Fruit fly (Drosophila melanogaster) whole organism, prepupa: ENCODE measurements around the gene CG6304.

Experiments
- CG10631 ChIP-seq: fragments of 200-800 bp; sonication (Bioruptor generic); optimal IDR thresholded peaks from 2 replicates; lab custom pipeline; 2016; ENCODE audit warnings: missing biosample characterization, missing genetic modification characterization
- CG10669 ChIP-seq: fragments of 200-800 bp; sonication (Bioruptor generic); optimal IDR thresholded peaks from 3 replicates; lab custom pipeline; 2018; ENCODE audit warnings: missing biosample characterization, mild to moderate bottlenecking, missing genetic modification characterization, moderate library complexity
- CG11294 ChIP-seq: fragments of 200-800 bp; sonication (Bioruptor generic); IDR thresholded peaks from 2 replicates; pipeline ENCODE4 v1.3.6; 2022; ENCODE audit warnings: missing biosample characterization, missing genetic modification characterization
- CG11902 ChIP-seq: fragments of 200-800 bp; sonication (Bioruptor generic); optimal IDR thresholded peaks from 3 replicates; lab custom pipeline; 2016; ENCODE audit warnings: missing biosample characterization, missing genetic modification characterization
- CG15336 ChIP-seq: fragments of 200-800 bp; sonication (Bioruptor generic); IDR thresholded peaks from 2 replicates; pipeline ENCODE4 v1.3.6; 2022; ENCODE audit warnings: missing biosample characterization, missing genetic modification characterization
- CG1621 ChIP-seq: fragments of 200-800 bp; sonication (Bioruptor generic); optimal IDR thresholded peaks from 3 replicates; lab custom pipeline; 2018; ENCODE audit warnings: missing biosample characterization, mild to moderate bottlenecking, missing genetic modification characterization
- CG16779 ChIP-seq: fragments of 200-800 bp; sonication (Bioruptor generic); optimal IDR thresholded peaks from 3 replicates; lab custom pipeline; 2017; ENCODE audit warnings: missing biosample characterization, mild to moderate bottlenecking, missing genetic modification characterization
- CG3032 ChIP-seq: fragments of 200-800 bp; optimal IDR thresholded peaks from 2 replicates; lab custom pipeline; 2019; ENCODE audit warnings: missing biosample characterization, mild to moderate bottlenecking, missing genetic modification characterization, moderate library complexity
- CG32006 ChIP-seq: fragments of 200-800 bp; sonication (Bioruptor generic); optimal IDR thresholded peaks from 3 replicates; lab custom pipeline; 2017; ENCODE audit warnings: missing biosample characterization, mild to moderate bottlenecking, missing genetic modification characterization
- CG34406 ChIP-seq: fragments of 200-800 bp; sonication (Bioruptor generic); optimal IDR thresholded peaks from 3 replicates; lab custom pipeline; 2016; ENCODE audit warnings: missing biosample characterization, missing genetic modification characterization
- CG3919 ChIP-seq: fragments of 200-800 bp; sonication (Bioruptor generic); optimal IDR thresholded peaks from 3 replicates; lab custom pipeline; 2016; ENCODE audit warnings: missing biosample characterization, missing genetic modification characterization
- CG4318 ChIP-seq: fragments of 200-800 bp; sonication (Bioruptor generic); optimal IDR thresholded peaks from 3 replicates; lab custom pipeline; 2017; ENCODE audit warnings: missing biosample characterization, mild to moderate bottlenecking, missing genetic modification characterization
- CG6276 ChIP-seq: fragments of 200-800 bp; sonication (Bioruptor generic); optimal IDR thresholded peaks from 2 replicates; lab custom pipeline; 2017; ENCODE audit warnings: missing biosample characterization, mild to moderate bottlenecking, missing genetic modification characterization
- CG6792 ChIP-seq: fragments of 200-800 bp; sonication (Bioruptor generic); optimal IDR thresholded peaks from 3 replicates; lab custom pipeline; 2016; ENCODE audit warnings: missing biosample characterization, missing genetic modification characterization
- CG6854 ChIP-seq: fragments of 200-800 bp; sonication (Bioruptor generic); optimal IDR thresholded peaks from 2 replicates; lab custom pipeline; 2017; ENCODE audit warnings: missing biosample characterization, mild to moderate bottlenecking, missing genetic modification characterization
- CG8119 ChIP-seq: fragments of 200-800 bp; sonication (Bioruptor generic); IDR thresholded peaks from 3 replicates; pipeline ENCODE4 v1.3.6; 2022; ENCODE audit warnings: missing biosample characterization, missing genetic modification characterization
- CG8632 ChIP-seq: fragments of 200-800 bp; sonication (Bioruptor generic); optimal IDR thresholded peaks from 3 replicates; lab custom pipeline; 2016; ENCODE audit warnings: missing biosample characterization, missing genetic modification characterization
- Eip75B ChIP-seq: fragments of 200-800 bp; sonication (Bioruptor generic); optimal IDR thresholded peaks from 3 replicates; lab custom pipeline; 2016; ENCODE audit warnings: missing biosample characterization, missing genetic modification characterization
- Ets96B ChIP-seq: fragments of 200-800 bp; optimal IDR thresholded peaks from 2 replicates; lab custom pipeline; 2019; ENCODE audit warnings: missing biosample characterization, mild to moderate bottlenecking, missing genetic modification characterization, moderate library complexity
- Gug ChIP-seq: fragments of 200-800 bp; sonication (Bioruptor generic); IDR thresholded peaks from 2 replicates; pipeline ENCODE4 v1.3.6; 2022; ENCODE audit warnings: missing biosample characterization, missing genetic modification characterization
- Hr38 ChIP-seq: sonication (Bioruptor generic); optimal IDR thresholded peaks from 2 replicates; lab custom pipeline; 2016; ENCODE audit warnings: missing biosample characterization, missing genetic modification characterization
- Hr4 ChIP-seq: fragments of 200-800 bp; sonication (Bioruptor generic); optimal IDR thresholded peaks from 3 replicates; lab custom pipeline; 2016; ENCODE audit warnings: missing biosample characterization, missing genetic modification characterization
- Met ChIP-seq: fragments of 200-800 bp; sonication (Bioruptor generic); optimal IDR thresholded peaks from 3 replicates; lab custom pipeline; 2016; ENCODE audit warnings: missing biosample characterization, missing genetic modification characterization
- OdsH ChIP-seq: fragments of 200-800 bp; sonication (Bioruptor generic); optimal IDR thresholded peaks from 3 replicates; lab custom pipeline; 2016; ENCODE audit warnings: missing biosample characterization, missing genetic modification characterization
- Smox ChIP-seq: fragments of 200-800 bp; sonication (Bioruptor generic); optimal IDR thresholded peaks from 3 replicates; lab custom pipeline; 2016; ENCODE audit warnings: missing biosample characterization, missing genetic modification characterization
- Sox14 ChIP-seq: fragments of 200-800 bp; sonication (Bioruptor generic); optimal IDR thresholded peaks from 3 replicates; lab custom pipeline; 2016; ENCODE audit warnings: missing biosample characterization, missing genetic modification characterization
- Sox15 ChIP-seq: fragments of 200-800 bp; sonication (Bioruptor generic); optimal IDR thresholded peaks from 3 replicates; lab custom pipeline; 2016; ENCODE audit warnings: missing biosample characterization, missing genetic modification characterization
- achi ChIP-seq: fragments of 200-800 bp; sonication (Bioruptor generic); optimal IDR thresholded peaks from 3 replicates; lab custom pipeline; 2016; ENCODE audit warnings: missing biosample characterization, missing genetic modification characterization
- acj6 ChIP-seq: fragments of 200-800 bp; sonication (Bioruptor generic); optimal IDR thresholded peaks from 3 replicates; lab custom pipeline; 2016; ENCODE audit warnings: missing biosample characterization, missing genetic modification characterization
- dsx ChIP-seq: fragments of 200-800 bp; optimal IDR thresholded peaks from 3 replicates; lab custom pipeline; 2019; ENCODE audit warnings: missing biosample characterization, mild to moderate bottlenecking, missing genetic modification characterization, moderate library complexity; ENCODE audit not compliant: poor library complexity, severe bottlenecking
- fd59A ChIP-seq: fragments of 200-800 bp; sonication (Bioruptor generic); optimal IDR thresholded peaks from 2 replicates; lab custom pipeline; 2017; ENCODE audit warnings: missing biosample characterization, mild to moderate bottlenecking, missing genetic modification characterization, missing genetic modification reagents
- lz ChIP-seq: fragments of 200-800 bp; sonication (Bioruptor generic); optimal IDR thresholded peaks from 3 replicates; lab custom pipeline; 2016; ENCODE audit warnings: missing biosample characterization, missing genetic modification characterization
- net ChIP-seq: fragments of 200-800 bp; sonication (Bioruptor generic); optimal IDR thresholded peaks from 3 replicates; lab custom pipeline; 2016; ENCODE audit warnings: missing biosample characterization, missing genetic modification characterization
- pdm3 ChIP-seq: fragments of 200-800 bp; sonication (Bioruptor generic); optimal IDR thresholded peaks from 3 replicates; lab custom pipeline; 2016; ENCODE audit warnings: missing biosample characterization, missing genetic modification characterization
- ss ChIP-seq, 2 experiments: fragments of 200-800 bp; sonication (Bioruptor generic); optimal IDR thresholded peaks; 2 replicates in 1 of 2; 3 replicates in 1 of 2; lab custom pipeline; 2017 to 2018; ENCODE audit warnings: mild to moderate bottlenecking in 2 of 2, missing biosample characterization in 2 of 2, missing genetic modification characterization in 2 of 2, moderate library complexity in 1 of 2
- topi ChIP-seq: fragments of 200-800 bp; sonication (Bioruptor generic); optimal IDR thresholded peaks from 3 replicates; lab custom pipeline; 2016; ENCODE audit warnings: missing biosample characterization, missing genetic modification characterization
- vri ChIP-seq: fragments of 200-800 bp; sonication (Bioruptor generic); optimal IDR thresholded peaks from 3 replicates; lab custom pipeline; 2016; ENCODE audit warnings: missing biosample characterization, mild to moderate bottlenecking, missing genetic modification characterization

The CG6304 gene

DNA sequence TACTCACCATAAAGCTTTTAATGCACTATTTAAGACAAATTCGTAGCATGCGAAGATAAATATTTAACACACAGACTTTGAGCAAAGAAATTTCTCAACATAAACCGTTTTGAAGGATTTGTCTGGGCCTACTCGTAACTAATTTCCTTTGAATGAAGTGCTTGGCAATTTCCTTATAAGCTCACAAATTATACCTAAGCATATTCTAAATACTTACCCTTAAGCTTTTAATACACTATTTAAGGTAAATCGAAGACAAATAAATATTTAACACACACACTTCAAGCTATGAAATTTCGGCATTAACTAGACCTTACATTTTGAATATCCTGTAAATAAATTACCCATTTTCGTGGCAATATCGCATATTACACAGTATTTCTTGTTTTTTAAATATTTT is at the start of gene CG6304:
CG6304 (minus strand) TSS at position 101 of the 400 bp plus-strand sequence.
- TF ChIP-seq acj6 (GFP tag; lab: Kevin White, UChicago) (no peak), Hr4 (GFP tag; lab: Kevin White, UChicago) (no peak), CG15336 (GFP tag; lab: Robert Waterston, UW) (no peak), CG3032 (tag; lab: Kevin White, UChicago) (no peak), CG10631 (GFP tag; lab: Kevin White, UChicago) (no peak), Gug (no peak), achi (GFP tag; lab: Kevin White, UChicago) (no peak), CG6276 (GFP tag; lab: Kevin White, UChicago) (no peak), fd59A (GFP tag; lab: Kevin White, UChicago) (no peak), dsx (GFP tag; lab: Kevin White, UChicago) (no peak), CG6854 (no peak), Met (GFP tag; lab: Kevin White, UChicago) (no peak), CG1621 (no peak), CG4318 (GFP tag; lab: Kevin White, UChicago) (no peak), Smox (GFP tag; lab: Kevin White, UChicago) (no peak), topi (GFP tag; lab: Kevin White, UChicago) (no peak), CG3919 (GFP tag; lab: Kevin White, UChicago) (no peak), CG10669 (GFP tag; lab: Kevin White, UChicago) (no peak), CG6792 (GFP tag; lab: Kevin White, UChicago) (no peak)

DNA sequence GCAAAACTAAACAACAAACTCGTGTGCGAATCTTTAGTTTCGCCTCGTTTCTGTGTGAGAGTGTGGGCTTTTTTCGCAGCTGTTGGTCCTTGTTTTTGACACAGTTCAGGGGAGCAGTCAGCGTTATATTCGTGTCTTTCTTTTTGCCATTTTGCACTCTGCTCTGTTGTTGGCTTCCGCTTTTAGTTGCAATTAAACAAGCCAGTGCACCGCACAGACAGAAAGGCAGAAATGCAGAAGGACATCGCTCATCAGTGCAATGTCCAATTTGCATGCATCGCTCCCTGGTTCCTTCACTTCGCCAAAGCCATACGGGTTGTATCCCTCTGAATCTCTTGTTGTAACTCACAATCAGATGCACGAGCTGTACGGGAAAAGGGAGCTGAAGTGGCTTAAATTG is 37.3 kb upstream of the CG6304 start:
- TF ChIP-seq CG16779 (tag; lab: Kevin White, UChicago): no peak
- no peak for TF ChIP-seq pdm3 (GFP tag; lab: Kevin White, UChicago)
- no peak for TF ChIP-seq CG11902
- TF ChIP-seq Sox14 (GFP tag; lab: Kevin White, UChicago): no peak
- TF ChIP-seq Ets96B (tag; lab: Kevin White, UChicago): no peak
- no peak for TF ChIP-seq Gug
- TF ChIP-seq CG10631 (GFP tag; lab: Kevin White, UChicago): no peak
- no peak for TF ChIP-seq vri (GFP tag; lab: Kevin White, UChicago)
- TF ChIP-seq CG6854: no peak
- TF ChIP-seq CG11294 (GFP tag; lab: Robert Waterston, UW): no peak
- TF ChIP-seq Hr38 (GFP tag; lab: Kevin White, UChicago): no peak
- no peak for TF ChIP-seq Eip75B
- TF ChIP-seq net (GFP tag; lab: Kevin White, UChicago): no peak
- TF ChIP-seq CG10669 (GFP tag; lab: Kevin White, UChicago): no peak
- TF ChIP-seq fd59A (GFP tag; lab: Kevin White, UChicago): no peak
- no peak for TF ChIP-seq lz (GFP tag; lab: Kevin White, UChicago)
- TF ChIP-seq CG4318 (GFP tag; lab: Kevin White, UChicago): no peak
- no peak for TF ChIP-seq Sox15 (GFP tag; lab: Kevin White, UChicago)

DNA sequence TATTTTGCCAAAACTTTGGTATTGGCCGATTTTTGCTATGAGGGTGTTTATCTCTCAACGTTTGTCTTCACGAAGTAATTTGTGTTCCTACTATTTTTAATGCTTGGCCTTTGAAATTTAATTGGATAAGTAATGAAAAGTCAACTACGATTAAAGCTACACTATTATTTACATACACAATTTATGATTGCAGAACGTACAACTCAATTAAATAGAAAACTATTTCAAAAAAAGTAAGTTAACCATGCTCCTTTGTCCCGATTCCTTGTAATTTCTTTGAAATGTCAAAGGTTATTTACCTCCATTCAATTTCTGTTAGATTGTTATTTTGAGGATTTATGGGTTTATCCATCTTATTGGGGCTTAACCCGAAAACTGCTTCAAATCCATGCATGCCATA is 33.7 kb upstream of the CG6304 start, which contains the start of gene CG15136:
CG15136 (minus strand) TSS at position 101 of the 400 bp plus-strand sequence.
- TF ChIP-seq CG6276 (GFP tag; lab: Kevin White, UChicago): no peak

DNA sequence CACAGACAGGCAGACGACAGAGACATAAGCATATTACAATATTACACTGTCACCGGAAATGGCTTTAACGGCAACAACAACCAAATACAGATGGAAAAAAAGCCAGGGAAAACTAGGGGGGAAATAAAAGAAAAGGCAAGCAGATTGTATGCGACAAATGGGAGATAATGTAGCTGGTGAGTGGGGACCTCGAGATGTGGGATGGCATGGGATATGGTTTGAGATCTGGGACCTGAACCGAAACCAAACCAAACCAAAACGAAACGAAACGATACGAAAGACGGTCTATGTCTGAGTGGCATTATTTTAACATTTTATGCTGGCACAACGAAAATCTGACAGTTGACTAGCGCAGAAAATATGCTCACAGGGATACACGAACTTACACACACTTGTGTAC is 26.7 kb upstream of the CG6304 start:
- TF ChIP-seq OdsH (GFP tag; lab: Kevin White, UChicago): no peak
- TF ChIP-seq CG8632 (GFP tag; lab: Kevin White, UChicago): no peak
- no peak for TF ChIP-seq net (GFP tag; lab: Kevin White, UChicago)
- TF ChIP-seq Ets96B (tag; lab: Kevin White, UChicago): no peak
- TF ChIP-seq fd59A (GFP tag; lab: Kevin White, UChicago): no peak
- TF ChIP-seq Eip75B: no peak
- no peak for TF ChIP-seq CG8119 (GFP tag; lab: Robert Waterston, UW)
- no peak for TF ChIP-seq CG3032 (tag; lab: Kevin White, UChicago)
- no peak for TF ChIP-seq CG32006
- TF ChIP-seq CG4318 (GFP tag; lab: Kevin White, UChicago): no peak
- TF ChIP-seq CG6792 (GFP tag; lab: Kevin White, UChicago): no peak
- no peak for TF ChIP-seq CG10669 (GFP tag; lab: Kevin White, UChicago)
- TF ChIP-seq ss (GFP tag; optimal IDR thresholded peaks at IDR 0.05; lab: Kevin White, UChicago): no peak
- no peak for TF ChIP-seq CG34406 (GFP tag; lab: Kevin White, UChicago)
- TF ChIP-seq acj6 (GFP tag; lab: Kevin White, UChicago): no peak
- TF ChIP-seq, all 60 proteins: peak for 0
